Worm (Caenorhabditis elegans) whole organism, L4 larva: ENCODE results near the gene F49F1.2.

ENCODE experiments used
- T20F7.1 ChIP-seq: fragments of 200-800 bp; sonication (Bioruptor generic); optimal IDR thresholded peaks from 2 replicates; lab custom pipeline; 2018; ENCODE audit warnings: mild to moderate bottlenecking, missing genetic modification characterization, missing compliant biosample characterization
- ZK337.2 ChIP-seq: fragments of 200-800 bp; sonication (Bioruptor generic); IDR thresholded peaks from 2 replicates; pipeline ENCODE4 v1.3.6; 2022; ENCODE audit warnings: missing genetic modification reagents, missing genetic modification characterization, missing compliant biosample characterization
- aha-1 ChIP-seq: fragments of 150-350 bp; peaks from one replicate; lab custom pipeline; 2014; ENCODE audit warnings: missing biosample characterization, missing genetic modification characterization
- daf-19 ChIP-seq: fragments of 200-800 bp; sonication (Bioruptor generic); conservative IDR thresholded peaks from 2 replicates; pipeline ENCODE4 v1.3.6; 2022; ENCODE audit warnings: missing genetic modification characterization, missing compliant biosample characterization
- mxl-2 ChIP-seq: fragments of 200-800 bp; sonication (Bioruptor generic); conservative IDR thresholded peaks from 2 replicates; pipeline ENCODE4 v1.3.6; 2022; ENCODE audit warnings: missing genetic modification reagents, missing genetic modification characterization, missing compliant biosample characterization
- nhr-28 ChIP-seq: fragments of 150-350 bp; optimal IDR thresholded peaks from 2 replicates; lab custom pipeline; 2014; ENCODE audit warnings: missing biosample characterization, missing genetic modification characterization
- nhr-77 ChIP-seq: fragments of 150-350 bp; optimal IDR thresholded peaks from 2 replicates; lab custom pipeline; 2014; ENCODE audit warnings: missing biosample characterization, missing genetic modification characterization
- unc-130 ChIP-seq: sonication (generic microtip); optimal IDR thresholded peaks from 2 replicates; lab custom pipeline; 2016; ENCODE audit warnings: missing genetic modification reagents, missing genetic modification characterization, missing compliant biosample characterization

- no peak for TF ChIP-seq mxl-2 (GFP tag; lab: Robert Waterston, UW)
- no peak for TF ChIP-seq daf-19
- no peak for TF ChIP-seq ZK337.2
- TF ChIP-seq nhr-77 (tag; lab: Kevin White, UChicago), result no peak
- TF ChIP-seq unc-130, result no peak
- no peak for TF ChIP-seq aha-1
- TF ChIP-seq T20F7.1, result no peak
- TF ChIP-seq nhr-28 (tag; lab: Kevin White, UChicago), result no peak
These were observed 34.9 kb upstream of the F49F1.2 start, which contains the start of the genes C35B1.9 and C35B1.3 for ce11 chrIV:4080846-4081245.
